Fruit fly (Drosophila melanogaster) whole organism, embryonic: ENCODE results near the gene TpnC25D.

Experiments
- ATbp ChIP-seq: fragments of 200-800 bp; sonication (Bioruptor generic); optimal IDR thresholded peaks from 2 replicates; lab custom pipeline; 2017; ENCODE audit warnings: missing biosample characterization, mild to moderate bottlenecking, missing genetic modification characterization, missing genetic modification reagents
- Bgb ChIP-seq: fragments of 200-800 bp; sonication (Bioruptor generic); IDR thresholded peaks from 2 replicates; pipeline ENCODE4 v1.3.6; 2022; ENCODE audit warnings: missing biosample characterization, missing genetic modification characterization; ENCODE audit not compliant: partially characterized antibody
- CG11085 ChIP-seq: fragments of 200-800 bp; sonication (Bioruptor generic); IDR thresholded peaks from 2 replicates; pipeline ENCODE4 v1.3.6; 2022; ENCODE audit warnings: missing biosample characterization, missing genetic modification characterization
- CG11695 ChIP-seq: fragments of 200-800 bp; sonication (Bioruptor generic); IDR thresholded peaks from 3 replicates; pipeline ENCODE4 v1.3.6; 2022; ENCODE audit warnings: missing biosample characterization, missing genetic modification characterization
- CG2129 ChIP-seq: fragments of 200-800 bp; sonication (Bioruptor generic); IDR thresholded peaks from 2 replicates; pipeline ENCODE4 v1.3.6; 2022; ENCODE audit warnings: missing biosample characterization, missing genetic modification characterization; ENCODE audit not compliant: partially characterized antibody
- CG31224 ChIP-seq: fragments of 200-800 bp; sonication (Bioruptor generic); IDR thresholded peaks from 2 replicates; pipeline ENCODE4 v1.3.6; 2022; ENCODE audit warnings: missing biosample characterization, missing genetic modification characterization
- CG32772 ChIP-seq: fragments of 200-800 bp; sonication (Bioruptor generic); IDR thresholded peaks from 2 replicates; pipeline ENCODE4 v1.3.6; 2022; ENCODE audit warnings: missing biosample characterization, missing genetic modification characterization
- CG34422 ChIP-seq: fragments of 200-800 bp; sonication (Bioruptor generic); IDR thresholded peaks from 3 replicates; pipeline ENCODE4 v1.3.6; 2022; ENCODE audit warnings: missing biosample characterization, missing genetic modification characterization
- CG4360 ChIP-seq: fragments of 200-800 bp; sonication (Bioruptor generic); IDR thresholded peaks from 2 replicates; pipeline ENCODE4 v1.3.6; 2022; ENCODE audit warnings: missing biosample characterization, missing genetic modification characterization
- CG4424 ChIP-seq: fragments of 200-800 bp; sonication (Bioruptor generic); optimal IDR thresholded peaks from 3 replicates; lab custom pipeline; 2016; ENCODE audit warnings: missing biosample characterization, missing genetic modification characterization
- CG7745 ChIP-seq: fragments of 200-800 bp; sonication (Bioruptor generic); optimal IDR thresholded peaks from 2 replicates; lab custom pipeline; 2018; ENCODE audit warnings: missing biosample characterization, mild to moderate bottlenecking, missing genetic modification characterization, moderate library complexity
- CG7786 ChIP-seq: fragments of 200-800 bp; sonication (Bioruptor generic); optimal IDR thresholded peaks from 2 replicates; lab custom pipeline; 2016; ENCODE audit warnings: missing biosample characterization, missing genetic modification characterization
- CG9437 ChIP-seq: fragments of 200-800 bp; sonication (Bioruptor generic); optimal IDR thresholded peaks from 2 replicates; lab custom pipeline; 2018; ENCODE audit warnings: missing biosample characterization, mild to moderate bottlenecking, missing genetic modification characterization
- CHES-1-like ChIP-seq: fragments of 200-800 bp; sonication (Bioruptor generic); optimal IDR thresholded peaks from 2 replicates; lab custom pipeline; 2016; ENCODE audit warnings: missing biosample characterization, missing genetic modification characterization
- CoRest ChIP-seq: fragments of 200-800 bp; sonication (Bioruptor generic); optimal IDR thresholded peaks from 3 replicates; lab custom pipeline; 2018; ENCODE audit warnings: missing biosample characterization, mild to moderate bottlenecking, missing genetic modification characterization, moderate library complexity
- Fer3 ChIP-seq: fragments of 200-800 bp; sonication (Bioruptor generic); optimal IDR thresholded peaks from 2 replicates; lab custom pipeline; 2018; ENCODE audit warnings: missing biosample characterization, mild to moderate bottlenecking, missing genetic modification characterization, moderate library complexity
- H15 ChIP-seq: fragments of 200-800 bp; sonication (Bioruptor generic); IDR thresholded peaks from 3 replicates; pipeline ENCODE4 v1.3.6; 2022; ENCODE audit warnings: missing biosample characterization, missing genetic modification characterization
- Hr51 ChIP-seq, 2 experiments: fragments of 200-800 bp; sonication (Bioruptor generic); optimal IDR thresholded peaks; 2 replicates in 1 of 2; 3 replicates in 1 of 2; lab custom pipeline; 2016 to 2018; ENCODE audit warnings: missing biosample characterization in 2 of 2, missing genetic modification characterization in 2 of 2, mild to moderate bottlenecking in 1 of 2, moderate library complexity in 1 of 2
- Mad ChIP-seq: fragments of 200-800 bp; sonication (Bioruptor generic); optimal IDR thresholded peaks from 2 replicates; lab custom pipeline; 2016; ENCODE audit warnings: missing biosample characterization, missing genetic modification characterization
- Sox102F ChIP-seq: fragments of 200-800 bp; sonication (Bioruptor generic); optimal IDR thresholded peaks from 2 replicates; lab custom pipeline; 2018; ENCODE audit warnings: missing biosample characterization, mild to moderate bottlenecking, missing genetic modification characterization, moderate library complexity
- Vsx1 ChIP-seq: fragments of 200-800 bp; sonication (Bioruptor generic); optimal IDR thresholded peaks from 2 replicates; lab custom pipeline; 2017; ENCODE audit warnings: missing biosample characterization, mild to moderate bottlenecking, missing genetic modification characterization, missing genetic modification reagents
- abd-A ChIP-seq: fragments of 200-800 bp; sonication (Bioruptor generic); optimal IDR thresholded peaks from 3 replicates; lab custom pipeline; 2019; ENCODE audit warnings: missing biosample characterization, mild to moderate bottlenecking, missing genetic modification characterization, moderate library complexity
- az2 ChIP-seq: fragments of 200-800 bp; sonication (Bioruptor generic); optimal IDR thresholded peaks from 3 replicates; lab custom pipeline; 2016; ENCODE audit warnings: missing biosample characterization, missing genetic modification characterization
- ci ChIP-seq: fragments of 200-800 bp; sonication (Bioruptor generic); IDR thresholded peaks from 3 replicates; pipeline ENCODE4 v1.3.6; 2022; ENCODE audit warnings: missing biosample characterization, missing genetic modification characterization
- crc ChIP-seq: fragments of 200-800 bp; sonication (Bioruptor generic); optimal IDR thresholded peaks from 2 replicates; lab custom pipeline; 2016; ENCODE audit warnings: missing biosample characterization, missing genetic modification characterization
- dan ChIP-seq: fragments of 200-800 bp; sonication (Bioruptor generic); IDR thresholded peaks from 2 replicates; pipeline ENCODE4 v1.3.6; 2022; ENCODE audit warnings: missing biosample characterization, missing genetic modification characterization
- ewg ChIP-seq: fragments of 200-800 bp; sonication (Bioruptor generic); optimal IDR thresholded peaks from 3 replicates; lab custom pipeline; 2017; ENCODE audit warnings: mild to moderate bottlenecking, missing biosample characterization, missing genetic modification reagents, missing genetic modification characterization
- fd96Cb ChIP-seq: fragments of 200-800 bp; sonication (Bioruptor generic); optimal IDR thresholded peaks from 2 replicates; lab custom pipeline; 2018; ENCODE audit warnings: missing biosample characterization, mild to moderate bottlenecking, missing genetic modification characterization, moderate library complexity
- fru ChIP-seq: fragments of >200 bp; optimal IDR thresholded peaks from 2 replicates; lab custom pipeline; 2017
- gt ChIP-seq: fragments of 200-800 bp; sonication (Bioruptor generic); IDR thresholded peaks from 2 replicates; pipeline ENCODE4 v1.3.6; 2022; ENCODE audit warnings: missing biosample characterization, missing genetic modification characterization
- her ChIP-seq: fragments of 200-800 bp; sonication (Bioruptor generic); optimal IDR thresholded peaks from 2 replicates; lab custom pipeline; 2016; ENCODE audit warnings: missing biosample characterization, missing genetic modification characterization
- inv ChIP-seq: fragments of 200-800 bp; sonication (Bioruptor generic); IDR thresholded peaks from 2 replicates; pipeline ENCODE4 v1.3.6; 2022; ENCODE audit warnings: missing biosample characterization, missing genetic modification characterization; ENCODE audit not compliant: partially characterized antibody
- ken ChIP-seq: fragments of 200-800 bp; sonication (Bioruptor generic); IDR thresholded peaks from 3 replicates; pipeline ENCODE4 v1.3.6; 2022; ENCODE audit warnings: missing biosample characterization, missing genetic modification characterization
- lbe ChIP-seq: fragments of 200-800 bp; sonication (Bioruptor generic); optimal IDR thresholded peaks from 2 replicates; lab custom pipeline; 2016; ENCODE audit warnings: missing biosample characterization, mild to moderate bottlenecking, missing genetic modification characterization
- mam ChIP-seq: fragments of 200-800 bp; sonication (Bioruptor generic); optimal IDR thresholded peaks from 3 replicates; lab custom pipeline; 2016; ENCODE audit warnings: missing biosample characterization, missing genetic modification characterization
- nau ChIP-seq: fragments of 200-800 bp; sonication (Bioruptor generic); optimal IDR thresholded peaks from 3 replicates; lab custom pipeline; 2017; ENCODE audit warnings: missing biosample characterization, mild to moderate bottlenecking, missing genetic modification characterization, missing genetic modification reagents
- nmo ChIP-seq: fragments of 200-800 bp; sonication (Bioruptor generic); optimal IDR thresholded peaks from 2 replicates; lab custom pipeline; 2018; ENCODE audit warnings: missing biosample characterization, mild to moderate bottlenecking, missing genetic modification characterization, moderate library complexity
- otp ChIP-seq: fragments of 200-800 bp; sonication (Bioruptor generic); IDR thresholded peaks from 3 replicates; pipeline ENCODE4, ENCODE4 v1.3.6; 2022; ENCODE audit warnings: missing biosample characterization, missing genetic modification characterization
- rib ChIP-seq: fragments of 200-800 bp; sonication (Bioruptor generic); IDR thresholded peaks from 2 replicates; pipeline ENCODE4 v1.3.6; 2022; ENCODE audit warnings: missing biosample characterization, missing genetic modification characterization
- scrt ChIP-seq: fragments of 200-800 bp; sonication (Bioruptor generic); optimal IDR thresholded peaks from 2 replicates; lab custom pipeline; 2018; ENCODE audit warnings: missing biosample characterization, mild to moderate bottlenecking, missing genetic modification characterization, moderate library complexity
- sisA ChIP-seq: fragments of 200-800 bp; sonication (Bioruptor generic); IDR thresholded peaks from 2 replicates; pipeline ENCODE4 v1.3.6; 2022; ENCODE audit warnings: missing biosample characterization, missing genetic modification characterization
- slou ChIP-seq: fragments of 200-800 bp; sonication (Bioruptor generic); optimal IDR thresholded peaks from 3 replicates; lab custom pipeline; 2016; ENCODE audit warnings: missing biosample characterization, missing genetic modification characterization
- stc ChIP-seq: fragments of 200-800 bp; sonication (Bioruptor generic); IDR thresholded peaks from 2 replicates; pipeline ENCODE4 v1.3.6; 2022; ENCODE audit warnings: missing biosample characterization, missing genetic modification characterization
- tgo ChIP-seq: fragments of 200-800 bp; sonication (Bioruptor generic); IDR thresholded peaks from 3 replicates; pipeline ENCODE4 v1.3.6; 2022; ENCODE audit warnings: missing biosample characterization, missing genetic modification characterization
- tin ChIP-seq: fragments of 200-800 bp; sonication (Bioruptor generic); optimal IDR thresholded peaks from 3 replicates; lab custom pipeline; 2016; ENCODE audit warnings: missing biosample characterization, missing genetic modification characterization
- toy ChIP-seq: fragments of 200-800 bp; sonication (Bioruptor generic); IDR thresholded peaks from 2 replicates; pipeline ENCODE4 v1.3.6; 2022; ENCODE audit warnings: missing biosample characterization, missing genetic modification characterization
- unpg ChIP-seq: fragments of 200-800 bp; sonication (Bioruptor generic); optimal IDR thresholded peaks from 3 replicates; lab custom pipeline; 2018; ENCODE audit warnings: missing biosample characterization, mild to moderate bottlenecking, missing genetic modification characterization, moderate library complexity
- vfl ChIP-seq: fragments of 200-800 bp; sonication (Bioruptor generic); optimal IDR thresholded peaks from 2 replicates; lab custom pipeline; 2016; ENCODE audit warnings: missing biosample characterization, missing genetic modification characterization
- wdn ChIP-seq: fragments of 200-800 bp; sonication (Bioruptor generic); IDR thresholded peaks from 2 replicates; pipeline ENCODE4 v1.3.6; 2022; ENCODE audit warnings: missing biosample characterization, missing genetic modification characterization
- zfh1 ChIP-seq: fragments of 200-800 bp; sonication (Bioruptor generic); IDR thresholded peaks from 3 replicates; pipeline ENCODE4 v1.3.6; 2022; ENCODE audit warnings: missing biosample characterization, missing genetic modification characterization

The TpnC25D gene

DNA sequence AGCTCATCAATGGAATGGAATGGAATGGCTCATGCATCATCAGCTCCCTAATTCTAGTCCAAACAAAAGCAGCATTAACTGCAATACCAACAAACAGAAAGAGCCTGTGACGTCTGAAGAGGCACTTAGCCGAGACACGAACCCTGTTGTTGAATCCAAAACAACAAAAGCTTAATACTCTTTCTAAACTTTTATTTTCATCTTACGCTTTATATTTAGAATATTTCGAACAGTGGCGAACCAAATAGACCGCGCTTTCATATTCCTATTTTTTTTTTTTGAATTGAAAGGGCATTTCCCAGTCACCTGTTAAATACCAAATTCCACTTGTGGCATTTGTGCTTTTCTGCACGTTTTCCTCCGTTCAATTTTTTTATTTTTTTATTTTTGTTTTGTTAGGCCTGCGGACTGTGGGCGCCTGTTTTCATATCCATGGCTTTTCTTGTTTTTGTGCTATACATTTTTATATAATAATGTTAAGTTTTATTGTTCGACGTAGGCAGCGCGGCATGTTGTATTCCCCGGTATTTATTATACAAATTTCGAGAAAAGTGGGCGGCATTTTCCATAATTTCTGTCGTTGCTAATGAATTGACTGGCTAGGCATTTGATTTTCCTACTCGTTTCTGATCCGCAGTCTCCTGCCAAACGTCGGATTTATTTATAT, 9.2 kb downstream of the TpnC25D start (continued):
- TF ChIP-seq fd96Cb = no peak
- TF ChIP-seq unpg (GFP tag; lab: Kevin White, UChicago) = peak; percentile 21
- 0 out of 2 replicates have a peak, but pooled peaks have one; percentile 34 for TF ChIP-seq wdn (GFP tag; lab: Robert Waterston, UW)
- no peak for TF ChIP-seq tin (GFP tag; lab: Kevin White, UChicago)
- TF ChIP-seq CG7786 = peak; percentile 3
- peak; percentile 27 for TF ChIP-seq CoRest (tag; lab: Kevin White, UChicago)
- peak; percentile 44 for TF ChIP-seq CG31224
- peak; percentile 12 for TF ChIP-seq vfl
- no peak for TF ChIP-seq inv
- TF ChIP-seq Vsx1 (GFP tag; lab: Kevin White, UChicago) = no peak
- TF ChIP-seq otp (GFP tag; lab: Robert Waterston, UW) = peak; percentile 47; the same call in 1 of the 3 replicates
- TF ChIP-seq crc (GFP tag; lab: Kevin White, UChicago) = no peak
- TF ChIP-seq ATbp (GFP tag; lab: Kevin White, UChicago) = peak; percentile 7
- TF ChIP-seq az2 (GFP tag; lab: Kevin White, UChicago) = no peak
- peak; percentile 39 for TF ChIP-seq mam (GFP tag; lab: Kevin White, UChicago)
- no peak for TF ChIP-seq CG4360 (GFP tag; lab: Robert Waterston, UW)
- TF ChIP-seq her (GFP tag; lab: Kevin White, UChicago) = no peak
- peak; percentile 15 for TF ChIP-seq scrt (GFP tag; lab: Kevin White, UChicago)
- peak; percentile 58; the same call in 2 of the 3 replicates for TF ChIP-seq ken
- no peak for TF ChIP-seq Bgb (GFP tag; lab: Robert Waterston, UW)
- no peak for TF ChIP-seq toy (GFP tag; lab: Robert Waterston, UW)
- TF ChIP-seq CG4424 (GFP tag; lab: Kevin White, UChicago) = no peak
- no peak for TF ChIP-seq Mad (GFP tag; lab: Kevin White, UChicago)
- TF ChIP-seq CG11085 (GFP tag; lab: Robert Waterston, UW) = peak; percentile 28; the same call in 1 of the 2 replicates
- 0 out of 3 replicates have a peak, but pooled peaks have one; percentile 35 for TF ChIP-seq CG34422
- TF ChIP-seq zfh1 (GFP tag; lab: Robert Waterston, UW) = peak; percentile 35; the same call in 2 of the 3 replicates
- no peak for TF ChIP-seq CG7745 (tag; lab: Kevin White, UChicago)
- no peak for TF ChIP-seq CG2129 (GFP tag; lab: Robert Waterston, UW)
- TF ChIP-seq nmo = peak; percentile 11
- peak; percentile 28 for TF ChIP-seq Sox102F (GFP tag; lab: Kevin White, UChicago)
- peak; percentile 18 for TF ChIP-seq Fer3
- no peak for TF ChIP-seq rib
- TF ChIP-seq nau = peak; percentile 3
- 0 out of 3 replicates have a peak, but pooled peaks have one; percentile 9 for TF ChIP-seq CG11695 (GFP tag; lab: Robert Waterston, UW)
- TF ChIP-seq ewg (GFP tag; lab: Kevin White, UChicago) = no peak
- TF ChIP-seq tgo (GFP tag; lab: Robert Waterston, UW) = peak; percentile 34; the same call in 2 of the 3 replicates
- no peak for TF ChIP-seq CG9437 (GFP tag; lab: Kevin White, UChicago)
- peak; percentile 43 for TF ChIP-seq CG32772 (GFP tag; lab: Robert Waterston, UW)
- TF ChIP-seq gt = no peak
- TF ChIP-seq stc (GFP tag; lab: Robert Waterston, UW) = peak; percentile 49; the same call in 1 of the 2 replicates
- 0 out of 3 replicates have a peak, but pooled peaks have one; percentile 27 for TF ChIP-seq H15 (GFP tag; lab: Robert Waterston, UW)
- no peak for TF ChIP-seq lbe (GFP tag; lab: Kevin White, UChicago)
- 0 out of 3 replicates have a peak, but pooled peaks have one; percentile 37 for TF ChIP-seq ci (GFP tag; lab: Robert Waterston, UW)
- TF ChIP-seq abd-A = peak; percentile 5
- no peak for TF ChIP-seq dan (GFP tag; lab: Robert Waterston, UW)
- peak in 1 of 2 experiments; percentile 43 for TF ChIP-seq Hr51 (GFP tag; optimal IDR thresholded peaks at IDR 0.05; lab: Kevin White, UChicago)
- TF ChIP-seq CHES-1-like (GFP tag; lab: Kevin White, UChicago) = peak; percentile 1
- peak; percentile 54 for TF ChIP-seq slou
- TF ChIP-seq sisA (GFP tag; lab: Robert Waterston, UW) = peak; percentile 32; the same call in 1 of the 2 replicates
- TF ChIP-seq fru (lab: Kevin White, UChicago) = no peak
